Fruit fly (Drosophila melanogaster) Kc167 (cell line): ENCODE results near the gene CG33700.

Experiments used
- Myc ChIP-seq: fragments of >200 bp; optimal IDR thresholded peaks from 2 replicates; lab custom pipeline; 2017; ENCODE audit warnings: missing external identifiers
- Sin3A ChIP-seq: fragments of >200 bp; optimal IDR thresholded peaks from 2 replicates; lab custom pipeline; 2018; ENCODE audit warnings: missing external identifiers
- h ChIP-seq: fragments of >200 bp; optimal IDR thresholded peaks from 3 replicates; lab custom pipeline; 2018; ENCODE audit warnings: missing external identifiers
- insv ChIP-seq: fragments of >200 bp; optimal IDR thresholded peaks from 3 replicates; lab custom pipeline; 2018; ENCODE audit warnings: missing external identifiers
- psq ChIP-seq: fragments of >200 bp; optimal IDR thresholded peaks from 2 replicates; lab custom pipeline; 2017; ENCODE audit warnings: missing external identifiers

DNA sequence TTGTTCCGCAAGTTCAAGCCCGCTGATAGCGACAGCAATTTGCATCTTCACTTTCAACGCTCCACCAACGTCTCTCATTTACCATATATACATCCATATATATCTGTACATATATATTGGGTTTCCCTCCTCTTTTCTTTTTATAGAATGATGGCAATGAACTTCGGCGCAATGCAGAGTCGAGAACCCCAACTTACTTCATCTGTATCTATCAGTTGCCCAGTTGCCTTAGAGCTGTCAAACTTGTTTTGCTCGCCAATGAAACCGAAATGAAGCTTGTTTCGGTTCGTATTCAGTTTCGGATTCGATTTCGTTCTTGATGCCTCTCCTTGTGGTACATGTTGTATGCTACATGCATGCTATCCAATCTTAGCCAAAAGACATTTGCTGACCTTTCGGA lies 3.5 kb upstream of the CG33700 start, which contains the start of gene Or67a:
- TF ChIP-seq Sin3A (lab: Kevin White, UChicago): no peak
- no peak for TF ChIP-seq psq (lab: Kevin White, UChicago)
- TF ChIP-seq insv (lab: Kevin White, UChicago): no peak
- no peak for TF ChIP-seq Myc (lab: Kevin White, UChicago)
- no peak for TF ChIP-seq h
